Fruit fly (Drosophila melanogaster): ENCODE results near the gene Rheb.
A peak's percentile ranks its signal among the peaks of the same experiment; 100 is the strongest.

The Rheb gene

DNA sequence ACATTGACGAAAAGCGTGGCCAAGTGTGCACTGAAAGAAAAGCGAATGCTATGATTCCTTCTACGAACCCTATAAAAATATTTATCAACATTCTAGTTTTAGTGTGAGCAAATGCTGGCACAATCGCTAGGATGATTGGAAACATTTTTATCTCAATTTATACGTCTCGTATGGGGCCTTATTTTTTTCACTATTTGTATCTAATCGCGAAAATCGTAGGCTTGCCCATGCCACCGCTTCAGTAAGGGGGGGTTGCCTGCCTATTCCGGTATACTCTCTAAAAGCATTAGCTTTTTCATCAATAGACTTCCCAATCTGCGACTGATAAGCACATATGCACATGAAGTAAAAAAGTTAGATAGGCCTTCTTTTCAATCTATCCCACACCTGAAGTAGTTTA lies 3.1 kb upstream of the Rheb start (continued):
- TF ChIP-seq cwo (GFP tag; optimal IDR thresholded peaks at IDR 0.05) (peak; percentile 81), Dp (GFP tag; optimal IDR thresholded peaks at IDR 0.05) (no peak), CG10979 (tag; optimal IDR thresholded peaks at IDR 0.05) (peak; percentile 67), kah (GFP tag; optimal IDR thresholded peaks at IDR 0.05) (peak; percentile 36), HLHmδ (GFP tag; optimal IDR thresholded peaks at IDR 0.05) (no peak), ERR (GFP tag; optimal IDR thresholded peaks at IDR 0.05) (peak; percentile 68), CG3281 (GFP tag; optimal IDR thresholded peaks at IDR 0.05) (peak; percentile 75), CG18764 (GFP tag; optimal IDR thresholded peaks at IDR 0.05) (peak; percentile 54), Lpt (GFP tag; optimal IDR thresholded peaks at IDR 0.05) (no peak), pb (GFP tag; optimal IDR thresholded peaks at IDR 0.05) (peak; percentile 41), CG14710 (tag; optimal IDR thresholded peaks at IDR 0.05) (peak; percentile 28), CG7839 (tag; optimal IDR thresholded peaks at IDR 0.05) (no peak), CG34422 (GFP tag; IDR thresholded peaks at IDR 0.05) (peak; percentile 90), Hr3 (GFP tag; optimal IDR thresholded peaks at IDR 0.05) (peak; percentile 74), prd (optimal IDR thresholded peaks at IDR 0.05) (no peak), prd (GFP tag; IDR thresholded peaks at IDR 0.05) (peak; percentile 90), CG15601 (tag; optimal IDR thresholded peaks at IDR 0.05) (peak; percentile 33), CG6272 (GFP tag; IDR thresholded peaks at IDR 0.05) (peak; percentile 84), D19A (tag; optimal IDR thresholded peaks at IDR 0.05) (peak; percentile 60), Sox100B (GFP tag; optimal IDR thresholded peaks at IDR 0.05) (peak; percentile 72), CG4360 (GFP tag; IDR thresholded peaks at IDR 0.05) (peak; percentile 64), CG2120 (GFP tag; optimal IDR thresholded peaks at IDR 0.05) (peak; percentile 88), CG9609 (GFP tag; optimal IDR thresholded peaks at IDR 0.05) (peak; percentile 81), slou (GFP tag; optimal IDR thresholded peaks at IDR 0.05) (peak; percentile 40), trh (GFP tag; optimal IDR thresholded peaks at IDR 0.05) (peak; percentile 39), CG12659 (GFP tag; optimal IDR thresholded peaks at IDR 0.05) (peak; percentile 84), ind (GFP tag; optimal IDR thresholded peaks at IDR 0.05) (peak; percentile 78), CG11456 (GFP tag; IDR thresholded peaks at IDR 0.05) (peak; percentile 83), NC2α (GFP tag; optimal IDR thresholded peaks at IDR 0.05) (peak; percentile 34), zfh2 (GFP tag; optimal IDR thresholded peaks at IDR 0.05) (peak; percentile 74), CG17802 (tag; optimal IDR thresholded peaks at IDR 0.05) (peak; percentile 59), CG17186 (GFP tag; optimal IDR thresholded peaks at IDR 0.05) (no peak), rib (GFP tag; IDR thresholded peaks at IDR 0.05) (peak; percentile 79), CG16863 (GFP tag; optimal IDR thresholded peaks at IDR 0.05) (peak; percentile 75), Sry-β (GFP tag; optimal IDR thresholded peaks at IDR 0.05) (no peak), CG2199 (GFP tag; IDR thresholded peaks at IDR 0.05) (no peak), CG1832 (GFP tag; optimal IDR thresholded peaks at IDR 0.05) (no peak), GATAe (GFP tag; conservative IDR thresholded peaks at IDR 0.05) (peak; percentile 94), CG8359 (GFP tag; optimal IDR thresholded peaks at IDR 0.05; ENCODE audit: borderline replicate concordance) (peak; percentile 5), CG17612 (GFP tag; IDR thresholded peaks at IDR 0.05) (peak; percentile 69), cg (GFP tag; optimal IDR thresholded peaks at IDR 0.05) (no peak), CG12769 (tag; optimal IDR thresholded peaks at IDR 0.05) (peak; percentile 88), lola (GFP tag; optimal IDR thresholded peaks at IDR 0.05) (no peak), CG5180 (GFP tag; optimal IDR thresholded peaks at IDR 0.05) (peak; percentile 47), Kr (GFP tag; optimal IDR thresholded peaks at IDR 0.05) (no peak), ci (GFP tag; IDR thresholded peaks at IDR 0.05) (peak; percentile 96), HmgD (GFP tag; optimal IDR thresholded peaks at IDR 0.05) (no peak), PHDP (tag; optimal IDR thresholded peaks at IDR 0.05) (peak; percentile 76), Xrp1 (GFP tag; IDR thresholded peaks at IDR 0.05) (peak; percentile 82), CG30403 (GFP tag; optimal IDR thresholded peaks at IDR 0.05) (peak; percentile 71), ranshi (GFP tag; IDR thresholded peaks at IDR 0.05) (peak; percentile 86)
